Fruit fly (Drosophila melanogaster): Measurements from ENCODE around the gene Exd2.

Exd2 gene

DNA sequence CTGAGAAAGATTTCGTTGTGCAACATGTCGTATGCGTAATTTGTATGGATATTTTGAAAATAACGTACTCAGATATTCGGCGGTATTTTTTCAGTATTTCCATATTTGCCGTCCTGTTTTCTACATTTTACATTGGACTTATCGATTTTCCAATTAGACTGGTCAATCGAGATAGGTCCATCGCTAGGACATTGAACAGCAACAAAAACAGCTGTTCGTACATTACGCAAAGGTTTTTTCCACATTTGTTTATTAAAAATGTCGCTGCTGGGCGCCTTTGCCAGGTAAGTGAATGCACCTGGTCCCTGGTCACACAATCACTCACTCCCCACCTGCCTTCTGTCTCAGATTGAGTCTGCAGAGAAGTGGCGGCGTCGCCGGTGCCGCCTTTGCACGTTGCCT lies 27.8 kb downstream of the Exd2 start, which contains the start of gene mRpL40:
TSS of gene mRpL40 (plus strand) at position 186 of the 402 bp plus-strand sequence.
- no peak for TF ChIP-seq CG14711 (tag; optimal IDR thresholded peaks at IDR 0.05)
- TF ChIP-seq bab1 (GFP tag; optimal IDR thresholded peaks at IDR 0.05): peak; percentile 48

DNA sequence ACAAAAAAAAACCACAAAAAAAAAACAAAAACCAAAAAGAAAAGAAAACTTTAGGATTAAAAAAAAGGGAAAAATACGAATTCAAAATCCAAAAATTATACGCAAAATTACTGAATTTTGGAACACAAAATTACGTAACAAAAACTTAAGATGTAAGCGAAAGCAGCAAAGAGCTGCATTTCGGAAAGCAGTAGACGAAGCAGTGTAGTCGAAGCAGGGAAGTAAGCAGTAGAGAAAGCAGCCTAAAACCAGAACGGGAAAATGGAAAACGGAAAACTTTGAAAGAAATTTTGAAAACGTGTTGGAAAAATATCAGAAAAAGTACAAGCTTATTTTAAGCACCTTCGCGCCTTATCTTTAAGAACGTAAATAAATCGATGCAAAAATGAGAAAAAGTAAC lies 32.6 kb downstream of the Exd2 start:
- TF ChIP-seq Clk (GFP tag; optimal IDR thresholded peaks at IDR 0.05): no peak
- no peak for TF ChIP-seq CG1620 (GFP tag; optimal IDR thresholded peaks at IDR 0.05)
- no peak for TF ChIP-seq CG12768 (GFP tag; optimal IDR thresholded peaks at IDR 0.05)
- TF ChIP-seq tj (GFP tag; optimal IDR thresholded peaks at IDR 0.05): no peak
- no peak for TF ChIP-seq CG7101 (tag; optimal IDR thresholded peaks at IDR 0.05)
- TF ChIP-seq ovo (GFP tag; optimal IDR thresholded peaks at IDR 0.05): no peak
- TF ChIP-seq Hr96 (GFP tag; optimal IDR thresholded peaks at IDR 0.05): no peak
- no peak for TF ChIP-seq cnc (optimal IDR thresholded peaks at IDR 0.05)
- no peak for TF ChIP-seq toe (GFP tag; optimal IDR thresholded peaks at IDR 0.05)
- no peak for TF ChIP-seq CG11617 (GFP tag; optimal IDR thresholded peaks at IDR 0.05)
- TF ChIP-seq bab1 (GFP tag; optimal IDR thresholded peaks at IDR 0.05): no peak
- TF ChIP-seq CG33017 (tag; optimal IDR thresholded peaks at IDR 0.05): no peak
- no peak for TF ChIP-seq CG7045 (GFP tag; optimal IDR thresholded peaks at IDR 0.05)
- no peak for TF ChIP-seq CG14711 (tag; optimal IDR thresholded peaks at IDR 0.05)
- TF ChIP-seq cic (GFP tag; optimal IDR thresholded peaks at IDR 0.05): no peak
- TF ChIP-seq CG5204 (GFP tag; optimal IDR thresholded peaks at IDR 0.05): no peak
- TF ChIP-seq Crg-1 (GFP tag; optimal IDR thresholded peaks at IDR 0.05): no peak
- TF ChIP-seq Mnt (GFP tag; optimal IDR thresholded peaks at IDR 0.05): no peak
- TF ChIP-seq pad (GFP tag; optimal IDR thresholded peaks at IDR 0.05): no peak

DNA sequence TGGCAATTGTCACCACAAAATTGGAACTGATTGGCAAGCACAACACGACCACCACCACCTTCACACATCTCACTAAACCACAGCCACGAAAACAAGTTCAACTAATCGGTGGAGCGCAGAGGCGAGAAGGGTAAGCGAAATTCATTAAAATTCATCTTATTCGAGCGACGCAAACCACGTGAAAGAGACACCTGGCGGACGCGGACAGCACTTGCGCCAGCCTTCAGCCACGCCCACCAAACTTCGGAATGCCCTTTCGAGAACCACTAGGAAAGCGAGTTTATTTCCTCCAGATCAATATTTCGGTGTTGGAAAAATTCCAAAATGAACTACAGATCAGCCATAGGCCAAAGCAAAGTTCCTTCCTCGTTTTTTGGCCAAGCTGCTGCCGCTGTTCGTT lies 40.0 kb downstream of the Exd2 start:
- TF ChIP-seq cnc (optimal IDR thresholded peaks at IDR 0.05) (no peak), Mnt (GFP tag; optimal IDR thresholded peaks at IDR 0.05) (no peak), CG5204 (GFP tag; optimal IDR thresholded peaks at IDR 0.05) (no peak), CG11617 (GFP tag; optimal IDR thresholded peaks at IDR 0.05) (no peak), CG1620 (GFP tag; optimal IDR thresholded peaks at IDR 0.05) (no peak), cic (GFP tag; optimal IDR thresholded peaks at IDR 0.05) (no peak), CG7101 (tag; optimal IDR thresholded peaks at IDR 0.05) (no peak)

DNA sequence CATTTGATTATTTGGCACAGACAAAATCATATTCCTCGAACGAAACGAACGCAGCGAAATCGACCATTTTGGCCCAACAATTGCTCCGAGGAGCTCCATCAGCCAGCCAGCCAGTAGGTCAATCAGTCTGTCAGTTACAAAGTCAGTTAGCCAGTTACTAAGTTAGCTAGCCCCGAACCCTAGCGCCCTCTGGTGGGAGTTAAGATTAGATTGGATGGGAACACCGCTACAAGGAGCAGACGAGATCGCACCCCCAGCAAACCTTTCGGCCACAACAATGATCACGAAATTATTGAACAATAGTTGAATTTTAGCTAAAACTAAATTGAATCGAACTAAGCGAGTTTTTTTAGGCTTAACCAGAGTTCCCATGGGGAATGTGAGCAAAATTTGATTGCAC lies 41.6 kb downstream of the Exd2 start:
- TF ChIP-seq CG7101 (tag; optimal IDR thresholded peaks at IDR 0.05): no peak
- no peak for TF ChIP-seq Hr96 (GFP tag; optimal IDR thresholded peaks at IDR 0.05)
- no peak for TF ChIP-seq bab1 (GFP tag; optimal IDR thresholded peaks at IDR 0.05)
- no peak for TF ChIP-seq CG5204 (GFP tag; optimal IDR thresholded peaks at IDR 0.05)
- TF ChIP-seq tj (GFP tag; optimal IDR thresholded peaks at IDR 0.05): no peak
- TF ChIP-seq CG12768 (GFP tag; optimal IDR thresholded peaks at IDR 0.05): no peak
- TF ChIP-seq toe (GFP tag; optimal IDR thresholded peaks at IDR 0.05): no peak
- TF ChIP-seq CG14711 (tag; optimal IDR thresholded peaks at IDR 0.05): no peak
- TF ChIP-seq Clk (GFP tag; optimal IDR thresholded peaks at IDR 0.05): no peak
- no peak for TF ChIP-seq pad (GFP tag; optimal IDR thresholded peaks at IDR 0.05)
- TF ChIP-seq ovo (GFP tag; optimal IDR thresholded peaks at IDR 0.05): no peak
- TF ChIP-seq kay (GFP tag; ENCODE audit: borderline replicate concordance): no peak
- no peak for TF ChIP-seq CG33017 (tag; optimal IDR thresholded peaks at IDR 0.05)
- no peak for TF ChIP-seq cnc (optimal IDR thresholded peaks at IDR 0.05)
- no peak for TF ChIP-seq Mnt (GFP tag; optimal IDR thresholded peaks at IDR 0.05)
- TF ChIP-seq Crg-1 (GFP tag; optimal IDR thresholded peaks at IDR 0.05): no peak

DNA sequence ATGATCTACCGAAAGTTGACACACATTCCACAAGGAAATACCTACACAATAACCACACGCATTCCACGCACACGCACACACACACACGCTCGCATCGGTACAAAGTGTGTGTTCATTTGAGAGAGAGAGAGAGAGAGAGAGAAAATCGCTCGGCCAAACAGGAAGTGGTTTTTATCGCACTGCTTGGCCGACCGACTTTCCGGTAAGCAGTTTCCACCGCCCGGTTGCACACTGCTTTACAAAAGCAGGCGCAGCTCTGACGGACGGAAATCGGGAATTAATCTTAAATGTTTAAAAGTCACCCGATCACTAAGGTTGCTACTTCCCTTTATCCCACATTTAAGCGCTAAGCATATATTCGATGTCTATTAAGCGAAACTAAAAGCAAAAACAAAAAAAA lies 42.7 kb downstream of the Exd2 start:
- TF ChIP-seq cnc (optimal IDR thresholded peaks at IDR 0.05): no peak
- no peak for TF ChIP-seq Crg-1 (GFP tag; optimal IDR thresholded peaks at IDR 0.05)
- TF ChIP-seq bab1 (GFP tag; optimal IDR thresholded peaks at IDR 0.05): no peak
- no peak for TF ChIP-seq Mnt (GFP tag; optimal IDR thresholded peaks at IDR 0.05)
- no peak for TF ChIP-seq pad (GFP tag; optimal IDR thresholded peaks at IDR 0.05)
- TF ChIP-seq Clk (GFP tag; optimal IDR thresholded peaks at IDR 0.05): no peak
- TF ChIP-seq kay (GFP tag; ENCODE audit: borderline replicate concordance): no peak
- TF ChIP-seq Hr96 (GFP tag; optimal IDR thresholded peaks at IDR 0.05): no peak
- TF ChIP-seq cic (GFP tag; optimal IDR thresholded peaks at IDR 0.05): no peak
- no peak for TF ChIP-seq CG1620 (GFP tag; optimal IDR thresholded peaks at IDR 0.05)

All from whole organism, adult.